Worm (Caenorhabditis elegans) whole organism, L3 larva: ENCODE measurements around the gene C15B12.4.

Source experiments
- R02D3.7 ChIP-seq: fragments of 150-350 bp; optimal IDR thresholded peaks from 2 replicates; lab custom pipeline; 2014; ENCODE audit warnings: missing biosample characterization, missing genetic modification characterization
- ZK546.5 ChIP-seq: sonication (generic microtip); optimal IDR thresholded peaks from 2 replicates; lab custom pipeline; 2017; ENCODE audit warnings: missing biosample characterization, missing genetic modification characterization
- ama-1 ChIP-seq: fragments of 150-350 bp; optimal IDR thresholded peaks from 2 replicates; lab custom pipeline; 2018
- ceh-82 ChIP-seq: fragments of 150-350 bp; optimal IDR thresholded peaks from 2 replicates; lab custom pipeline; 2014; ENCODE audit warnings: missing biosample characterization, missing genetic modification characterization
- egl-27 ChIP-seq: sonication (generic microtip); optimal IDR thresholded peaks from 4 replicates; lab custom pipeline; 2017; ENCODE audit warnings: missing biosample characterization, missing genetic modification reagents, missing genetic modification characterization
- egl-5 ChIP-seq: fragments of 150-350 bp; optimal IDR thresholded peaks from 2 replicates; lab custom pipeline; 2017; ENCODE audit warnings: missing biosample characterization, missing genetic modification reagents, missing genetic modification characterization, inconsistent platforms
- elt-1 ChIP-seq: fragments of 150-350 bp; optimal IDR thresholded peaks from 2 replicates; lab custom pipeline; 2014; ENCODE audit warnings: missing biosample characterization, missing genetic modification characterization
- elt-2 ChIP-seq: sonication (generic microtip); optimal IDR thresholded peaks from 2 replicates; lab custom pipeline; 2016; ENCODE audit warnings: missing genetic modification reagents, mild to moderate bottlenecking, missing genetic modification characterization, missing compliant biosample characterization
- fkh-2 ChIP-seq: fragments of 150-350 bp; optimal IDR thresholded peaks from 2 replicates; lab custom pipeline; 2014; ENCODE audit warnings: missing biosample characterization, missing genetic modification reagents, missing genetic modification characterization
- fos-1 ChIP-seq: fragments of 150-350 bp; optimal IDR thresholded peaks from 2 replicates; lab custom pipeline; 2014; ENCODE audit warnings: missing biosample characterization, missing genetic modification characterization
- jun-1 ChIP-seq: fragments of 150-350 bp; optimal IDR thresholded peaks from 2 replicates; lab custom pipeline; 2014; ENCODE audit warnings: missing biosample characterization, missing genetic modification reagents, missing genetic modification characterization
- lin-15B ChIP-seq: fragments of 150-350 bp; optimal IDR thresholded peaks from 2 replicates; lab custom pipeline; 2014; ENCODE audit warnings: missing biosample characterization, missing genetic modification characterization
- lin-39 ChIP-seq: fragments of 150-350 bp; optimal IDR thresholded peaks from 2 replicates; lab custom pipeline; 2018; ENCODE audit warnings: missing biosample characterization, missing genetic modification reagents, missing genetic modification characterization
- lsy-12 ChIP-seq: sonication (generic microtip); optimal IDR thresholded peaks from 2 replicates; lab custom pipeline; 2016; ENCODE audit warnings: mild to moderate bottlenecking, missing genetic modification characterization, missing compliant biosample characterization
- mdl-1 ChIP-seq: fragments of 150-350 bp; optimal IDR thresholded peaks from 2 replicates; lab custom pipeline; 2014; ENCODE audit warnings: missing biosample characterization, missing genetic modification characterization
- nfya-1 ChIP-seq: sonication (generic microtip); optimal IDR thresholded peaks from 2 replicates; lab custom pipeline; 2017; ENCODE audit warnings: missing genetic modification characterization, mild to moderate bottlenecking, missing compliant biosample characterization, antibody characterized with exemption, moderate library complexity; ENCODE audit not compliant: insufficient read depth
- nhr-11 ChIP-seq: fragments of 150-350 bp; optimal IDR thresholded peaks from 2 replicates; lab custom pipeline; 2014; ENCODE audit warnings: missing biosample characterization, missing genetic modification characterization
- nhr-23 ChIP-seq: fragments of 150-350 bp; optimal IDR thresholded peaks from 2 replicates; lab custom pipeline; 2014; ENCODE audit warnings: missing biosample characterization, missing genetic modification reagents, missing genetic modification characterization
- nhr-237 ChIP-seq: fragments of 150-350 bp; optimal IDR thresholded peaks from 2 replicates; lab custom pipeline; 2014; ENCODE audit warnings: missing biosample characterization, missing genetic modification characterization
- nhr-43 ChIP-seq: sonication (generic microtip); optimal IDR thresholded peaks from 2 replicates; lab custom pipeline; 2016; ENCODE audit warnings: mild to moderate bottlenecking, missing genetic modification characterization, missing compliant biosample characterization; ENCODE audit not compliant: poor library complexity, severe bottlenecking
- nhr-67 ChIP-seq: fragments of 150-350 bp; optimal IDR thresholded peaks from 2 replicates; lab custom pipeline; 2014; ENCODE audit warnings: missing biosample characterization, missing genetic modification characterization
- nhr-76 ChIP-seq: fragments of 150-350 bp; sonication (generic microtip); optimal IDR thresholded peaks from 5 replicates; lab custom pipeline; 2014; ENCODE audit warnings: missing biosample characterization, missing genetic modification characterization
- pha-4 ChIP-seq: fragments of 150-350 bp; optimal IDR thresholded peaks from 2 replicates; lab custom pipeline; 2014; ENCODE audit warnings: missing biosample characterization, missing genetic modification reagents, missing genetic modification characterization
- pqm-1 ChIP-seq: fragments of 150-350 bp; optimal IDR thresholded peaks from 2 replicates; lab custom pipeline; 2017; ENCODE audit warnings: missing biosample characterization, missing genetic modification characterization, inconsistent platforms
- sea-2 ChIP-seq: fragments of 150-350 bp; sonication (generic microtip); optimal IDR thresholded peaks from 4 replicates; lab custom pipeline; 2014; ENCODE audit warnings: missing biosample characterization, missing genetic modification reagents, missing genetic modification characterization
- skn-1 ChIP-seq: fragments of 150-350 bp; optimal IDR thresholded peaks from 2 replicates; lab custom pipeline; 2014; ENCODE audit warnings: missing biosample characterization, missing genetic modification characterization
- snpc-4 ChIP-seq: fragments of 150-350 bp; optimal IDR thresholded peaks from 2 replicates; lab custom pipeline; 2014; ENCODE audit warnings: missing biosample characterization, missing genetic modification characterization
- unc-62 ChIP-seq: fragments of 150-350 bp; sonication (generic microtip); optimal IDR thresholded peaks from 4 replicates; lab custom pipeline; 2014; ENCODE audit warnings: missing biosample characterization, missing genetic modification reagents, missing genetic modification characterization
- ztf-11 ChIP-seq: fragments of 150-350 bp; optimal IDR thresholded peaks from 2 replicates; lab custom pipeline; 2014; ENCODE audit warnings: missing biosample characterization, missing genetic modification characterization
- ztf-4 ChIP-seq: fragments of 150-350 bp; optimal IDR thresholded peaks from 2 replicates; lab custom pipeline; 2014; ENCODE audit warnings: missing biosample characterization, missing genetic modification characterization

C15B12.4 gene

DNA sequence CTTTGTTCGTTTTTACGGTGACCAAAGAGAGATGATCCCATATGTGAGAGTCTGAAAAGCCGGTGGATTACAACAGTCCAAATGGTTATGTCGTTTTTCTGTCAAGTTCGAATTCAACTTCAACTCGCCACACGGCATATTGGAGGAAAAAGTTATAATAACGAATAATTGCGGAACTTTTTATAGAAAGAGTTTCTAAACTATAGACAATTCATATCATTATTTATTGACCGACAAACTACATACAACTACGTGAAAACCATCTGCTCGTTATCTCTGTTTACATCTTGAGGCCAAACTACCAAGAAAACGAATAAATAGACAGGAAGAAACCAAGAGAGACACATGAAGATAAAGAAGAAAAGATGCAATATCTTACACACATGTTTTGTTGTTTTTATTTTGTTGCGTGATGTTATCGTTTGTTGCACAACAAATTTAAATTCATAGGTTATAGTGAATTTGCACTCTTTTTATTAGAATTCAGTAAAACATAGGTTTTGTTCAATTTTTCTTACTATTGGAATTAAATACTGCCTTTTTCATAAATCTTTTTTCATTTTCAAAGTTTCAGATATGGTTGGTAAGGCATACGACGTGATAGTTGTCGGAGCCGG lies at the start of gene C15B12.4, which contains the start of gene C15B12.8:
C15B12.4 (minus strand) TSS at position 51 of the 617 bp plus-strand sequence.
C15B12.8 (plus strand) TSS at position 567 of the 617 bp plus-strand sequence.
- TF ChIP-seq ZK546.5 (tag; lab: Kevin White, UChicago) (no peak), ztf-4 (tag; lab: Kevin White, UChicago) (no peak), nfya-1 (tag; lab: Kevin White, UChicago) (no peak), fos-1 (tag; lab: Kevin White, UChicago) (no peak), ztf-11 (tag; lab: Kevin White, UChicago) (no peak), pqm-1 (tag; lab: Kevin White, UChicago) (no peak), lin-15B (tag; lab: Kevin White, UChicago) (no peak), nhr-67 (no peak), unc-62 (GFP tag; lab: Kevin White, UChicago) (no peak), nhr-237 (no peak), nhr-76 (tag; lab: Kevin White, UChicago) (no peak), ceh-82 (tag; lab: Kevin White, UChicago) (no peak), skn-1 (tag; lab: Kevin White, UChicago) (no peak), mdl-1 (tag; lab: Kevin White, UChicago) (no peak), egl-5 (tag; lab: Kevin White, UChicago) (no peak), elt-1 (tag; lab: Kevin White, UChicago) (no peak), egl-27 (tag; lab: Kevin White, UChicago) (no peak), sea-2 (GFP tag; lab: Kevin White, UChicago) (no peak)

- peak; percentile 93 for TF ChIP-seq elt-2 (tag; lab: Kevin White, UChicago)
- TF ChIP-seq ama-1: peak; percentile 15
- peak; percentile 59 for TF ChIP-seq jun-1 (tag; lab: Kevin White, UChicago)
- peak; percentile 36 for TF ChIP-seq pha-4 (tag; lab: Kevin White, UChicago)
- no peak for TF ChIP-seq ztf-11 (tag; lab: Kevin White, UChicago)
- TF ChIP-seq nhr-11 (tag; lab: Kevin White, UChicago): no peak
- peak; percentile 90 for TF ChIP-seq pqm-1 (tag; lab: Kevin White, UChicago)
- no peak for TF ChIP-seq lin-15B (tag; lab: Kevin White, UChicago)
- TF ChIP-seq nhr-76 (tag; lab: Kevin White, UChicago): no peak
- TF ChIP-seq, all 47 proteins: peak for 5
These were observed 49.1 kb upstream of the C15B12.4 start for ce11 chrX:6522634-6523070.

DNA sequence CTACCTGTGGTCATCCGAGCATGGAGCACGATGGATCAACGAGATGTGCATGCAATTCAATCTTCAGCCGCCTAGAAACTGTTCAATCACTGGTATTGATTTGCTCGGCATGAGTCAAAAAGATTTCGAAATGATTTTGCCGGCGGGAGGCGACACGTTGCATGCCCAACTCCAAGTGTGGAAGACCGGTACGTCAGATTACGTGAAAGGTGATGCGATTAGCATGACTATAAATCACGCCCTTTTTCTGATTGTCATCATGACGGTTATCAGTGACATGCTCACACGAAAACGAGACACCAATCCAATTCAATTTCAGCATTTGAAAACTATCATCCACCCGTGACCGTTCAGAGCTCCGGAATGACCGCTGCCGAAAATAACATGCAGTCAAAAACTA lies 47.1 kb upstream of the C15B12.4 start:
- no peak for TF ChIP-seq fkh-2 (tag; lab: Kevin White, UChicago)
- TF ChIP-seq egl-5 (tag; lab: Kevin White, UChicago): no peak
- TF ChIP-seq ama-1: no peak
- no peak for TF ChIP-seq ztf-11 (tag; lab: Kevin White, UChicago)
- no peak for TF ChIP-seq nhr-67
- peak; percentile 80 for TF ChIP-seq elt-2 (tag; lab: Kevin White, UChicago)
- TF ChIP-seq lin-15B (tag; lab: Kevin White, UChicago): no peak
- TF ChIP-seq R02D3.7 (tag; lab: Kevin White, UChicago): no peak
- TF ChIP-seq skn-1 (tag; lab: Kevin White, UChicago): peak; percentile 82
- peak; percentile 5 for TF ChIP-seq nhr-43 (tag; lab: Kevin White, UChicago)
- TF ChIP-seq pqm-1 (tag; lab: Kevin White, UChicago): peak; percentile 41
- no peak for TF ChIP-seq lsy-12 (tag; lab: Kevin White, UChicago)
- TF ChIP-seq, all 47 proteins: peak for 4

- TF ChIP-seq nhr-23 (tag; lab: Kevin White, UChicago) (peak; percentile 79), lin-39 (tag; lab: Kevin White, UChicago) (no peak)
These were observed 46.4 kb upstream of the C15B12.4 start for ce11 chrX:6519946-6520345.

- TF ChIP-seq snpc-4 (tag; lab: Kevin White, UChicago) (no peak), pha-4 (tag; lab: Kevin White, UChicago) (peak; percentile 29), elt-2 (tag; lab: Kevin White, UChicago) (peak; percentile 65), pqm-1 (tag; lab: Kevin White, UChicago) (peak; percentile 45)
These were observed 45.9 kb upstream of the C15B12.4 start for ce11 chrX:6519473-6519872.
